Fruit fly (Drosophila melanogaster) whole organism, embryonic: ENCODE results near the gene CG9338.

Source experiments
- B-H1 ChIP-seq: fragments of 200-800 bp; sonication (Bioruptor generic); IDR thresholded peaks from 3 replicates; pipeline ENCODE4 v1.3.6; 2022; ENCODE audit warnings: missing biosample characterization, missing genetic modification characterization
- BtbVII ChIP-seq: fragments of 200-800 bp; sonication (Bioruptor generic); optimal IDR thresholded peaks from 3 replicates; lab custom pipeline; 2017; ENCODE audit warnings: missing biosample characterization, mild to moderate bottlenecking, missing genetic modification characterization
- CG10209 ChIP-seq: fragments of 200-800 bp; sonication (Bioruptor generic); optimal IDR thresholded peaks from 3 replicates; lab custom pipeline; 2017; ENCODE audit warnings: missing biosample characterization, mild to moderate bottlenecking, missing genetic modification characterization, missing genetic modification reagents
- CG11085 ChIP-seq: fragments of 200-800 bp; sonication (Bioruptor generic); IDR thresholded peaks from 2 replicates; pipeline ENCODE4 v1.3.6; 2022; ENCODE audit warnings: missing biosample characterization, missing genetic modification characterization
- CG11504 ChIP-seq: fragments of 200-800 bp; sonication (Bioruptor generic); optimal IDR thresholded peaks from 3 replicates; lab custom pipeline; 2019; ENCODE audit warnings: missing biosample characterization, mild to moderate bottlenecking, missing genetic modification characterization, moderate library complexity
- CG12744 ChIP-seq: fragments of 200-800 bp; sonication (Bioruptor generic); optimal IDR thresholded peaks from 2 replicates; lab custom pipeline; 2016; ENCODE audit warnings: missing biosample characterization, missing genetic modification characterization
- CG13424 ChIP-seq: fragments of 200-800 bp; sonication (Bioruptor generic); optimal IDR thresholded peaks from 2 replicates; lab custom pipeline; 2019; ENCODE audit warnings: missing biosample characterization, mild to moderate bottlenecking, missing genetic modification characterization, moderate library complexity
- CG13624 ChIP-seq: fragments of 200-800 bp; sonication (Bioruptor generic); optimal IDR thresholded peaks from 2 replicates; lab custom pipeline; 2016; ENCODE audit warnings: missing biosample characterization, missing genetic modification characterization
- CG17328 ChIP-seq: fragments of 200-800 bp; sonication (Bioruptor generic); IDR thresholded peaks from 2 replicates; pipeline ENCODE4 v1.3.6; 2022; ENCODE audit warnings: missing biosample characterization, missing genetic modification characterization
- CG1792 ChIP-seq: fragments of 200-800 bp; sonication (Bioruptor generic); optimal IDR thresholded peaks from 2 replicates; lab custom pipeline; 2016; ENCODE audit warnings: missing biosample characterization, missing genetic modification characterization
- CG18476 ChIP-seq: fragments of 200-800 bp; sonication (Bioruptor generic); optimal IDR thresholded peaks from 2 replicates; lab custom pipeline; 2016; ENCODE audit warnings: missing biosample characterization, mild to moderate bottlenecking, missing genetic modification characterization
- CG18619 ChIP-seq: fragments of 200-800 bp; sonication (Bioruptor generic); optimal IDR thresholded peaks from 3 replicates; lab custom pipeline; 2017; ENCODE audit warnings: missing biosample characterization, mild to moderate bottlenecking, missing genetic modification characterization
- CG2199 ChIP-seq: fragments of 200-800 bp; sonication (Bioruptor generic); IDR thresholded peaks from 3 replicates; pipeline ENCODE4 v1.3.6; 2022; ENCODE audit warnings: missing biosample characterization, missing genetic modification characterization
- CG31365 ChIP-seq: fragments of 200-800 bp; sonication (Bioruptor generic); optimal IDR thresholded peaks from 2 replicates; lab custom pipeline; 2018; ENCODE audit warnings: missing biosample characterization, mild to moderate bottlenecking, missing genetic modification characterization
- CG4282 ChIP-seq: fragments of 200-800 bp; sonication (Bioruptor generic); optimal IDR thresholded peaks from 2 replicates; lab custom pipeline; 2016; ENCODE audit warnings: missing biosample characterization, missing genetic modification characterization
- CG4707 ChIP-seq: fragments of 200-800 bp; sonication (Bioruptor generic); optimal IDR thresholded peaks from 2 replicates; lab custom pipeline; 2018; ENCODE audit warnings: missing biosample characterization, mild to moderate bottlenecking, missing genetic modification characterization, moderate library complexity
- CG5953 ChIP-seq: fragments of 200-800 bp; sonication (Bioruptor generic); IDR thresholded peaks from 2 replicates; pipeline ENCODE4 v1.3.6; 2022; ENCODE audit warnings: missing biosample characterization, missing genetic modification characterization
- CG7745 ChIP-seq: fragments of 200-800 bp; sonication (Bioruptor generic); optimal IDR thresholded peaks from 2 replicates; lab custom pipeline; 2018; ENCODE audit warnings: missing biosample characterization, mild to moderate bottlenecking, missing genetic modification characterization, moderate library complexity
- CG8765 ChIP-seq: fragments of 200-800 bp; sonication (Bioruptor generic); IDR thresholded peaks from 2 replicates; pipeline ENCODE4 v1.3.6; 2022; ENCODE audit warnings: missing biosample characterization, missing genetic modification characterization
- CG9437 ChIP-seq: fragments of 200-800 bp; sonication (Bioruptor generic); optimal IDR thresholded peaks from 2 replicates; lab custom pipeline; 2018; ENCODE audit warnings: missing biosample characterization, mild to moderate bottlenecking, missing genetic modification characterization
- CG9817 ChIP-seq: fragments of 200-800 bp; sonication (Bioruptor generic); optimal IDR thresholded peaks from 2 replicates; lab custom pipeline; 2018; ENCODE audit warnings: missing biosample characterization, mild to moderate bottlenecking, missing genetic modification characterization, moderate library complexity
- CrebB ChIP-seq: fragments of 200-800 bp; sonication (Bioruptor generic); optimal IDR thresholded peaks from 3 replicates; lab custom pipeline; 2018; ENCODE audit warnings: missing biosample characterization, mild to moderate bottlenecking, missing genetic modification characterization
- GATAe ChIP-seq: fragments of 200-800 bp; sonication (Bioruptor generic); conservative IDR thresholded peaks from 2 replicates; pipeline ENCODE4 v1.3.6; 2022; ENCODE audit warnings: missing biosample characterization, missing genetic modification characterization
- H2.0 ChIP-seq: fragments of 200-800 bp; sonication (Bioruptor generic); IDR thresholded peaks from 2 replicates; pipeline ENCODE4 v1.3.6; 2022; ENCODE audit warnings: missing biosample characterization, missing genetic modification characterization
- Hand ChIP-seq: fragments of 200-800 bp; sonication (Bioruptor generic); optimal IDR thresholded peaks from 2 replicates; lab custom pipeline; 2017; ENCODE audit warnings: mild to moderate bottlenecking, missing biosample characterization, missing genetic modification reagents, missing genetic modification characterization
- Hr78 ChIP-seq, 2 experiments: fragments of 200-800 bp in 1 of 2; fragments of >200 bp in 1 of 2; sonication (Bioruptor generic) in 1 of 2; optimal IDR thresholded peaks; 2 replicates each; lab custom pipeline; 2017 to 2019; ENCODE audit warnings: missing biosample characterization in 2 of 2, missing genetic modification characterization in 2 of 2, mild to moderate bottlenecking in 1 of 2, moderate library complexity in 1 of 2
- Hsf ChIP-seq: fragments of 200-800 bp; sonication (Bioruptor generic); optimal IDR thresholded peaks from 3 replicates; lab custom pipeline; 2016; ENCODE audit warnings: missing biosample characterization, missing genetic modification characterization
- Lhr ChIP-seq: fragments of 200-800 bp; sonication (Bioruptor generic); optimal IDR thresholded peaks from 3 replicates; lab custom pipeline; 2017; ENCODE audit warnings: mild to moderate bottlenecking, missing biosample characterization, missing genetic modification reagents, missing genetic modification characterization
- Oaz ChIP-seq: fragments of 200-800 bp; sonication (Bioruptor generic); IDR thresholded peaks from 2 replicates; pipeline ENCODE4 v1.3.6; 2022; ENCODE audit warnings: missing biosample characterization, missing genetic modification characterization
- Oli ChIP-seq: fragments of 200-800 bp; sonication (Bioruptor generic); optimal IDR thresholded peaks from 2 replicates; lab custom pipeline; 2018; ENCODE audit warnings: missing biosample characterization, mild to moderate bottlenecking, missing genetic modification characterization, moderate library complexity
- Poxn ChIP-seq: fragments of 200-800 bp; sonication (Bioruptor generic); IDR thresholded peaks from 2 replicates; pipeline ENCODE4 v1.3.6; 2022; ENCODE audit warnings: missing biosample characterization, missing genetic modification characterization
- Sry-β ChIP-seq: fragments of 200-800 bp; sonication (Bioruptor generic); optimal IDR thresholded peaks from 2 replicates; lab custom pipeline; 2018; ENCODE audit warnings: missing biosample characterization, mild to moderate bottlenecking, missing genetic modification characterization, moderate library complexity
- Stat92E ChIP-seq, 3 experiments: fragments of >200 bp in 2 of 3; fragments of 200-800 bp in 1 of 3; sonication (Bioruptor generic) in 1 of 3; optimal IDR thresholded peaks; 2 replicates each; lab custom pipeline; 2017 to 2019; ENCODE audit warnings: missing biosample characterization in 3 of 3, missing genetic modification characterization in 3 of 3, mild to moderate bottlenecking in 1 of 3, moderate library complexity in 1 of 3
- YL-1 ChIP-seq: fragments of 200-800 bp; sonication (Bioruptor generic); optimal IDR thresholded peaks from 3 replicates; lab custom pipeline; 2017; ENCODE audit warnings: missing biosample characterization, mild to moderate bottlenecking, missing genetic modification characterization
- chinmo ChIP-seq: fragments of 200-800 bp; sonication (Bioruptor generic); IDR thresholded peaks from 4 replicates; pipeline ENCODE4 v1.3.6; 2022; ENCODE audit warnings: missing biosample characterization, missing genetic modification characterization; ENCODE audit not compliant: partially characterized antibody
- dan ChIP-seq: fragments of 200-800 bp; sonication (Bioruptor generic); IDR thresholded peaks from 2 replicates; pipeline ENCODE4 v1.3.6; 2022; ENCODE audit warnings: missing biosample characterization, missing genetic modification characterization
- exex ChIP-seq: fragments of 200-800 bp; sonication (Bioruptor generic); optimal IDR thresholded peaks from 4 replicates; lab custom pipeline; 2018; ENCODE audit warnings: missing biosample characterization, mild to moderate bottlenecking, missing genetic modification characterization, moderate library complexity
- gce ChIP-seq: fragments of 200-800 bp; sonication (Bioruptor generic); IDR thresholded peaks from 3 replicates; pipeline ENCODE4 v1.3.6; 2022; ENCODE audit warnings: missing biosample characterization, missing genetic modification characterization
- gcm ChIP-seq: fragments of 200-800 bp; sonication (Bioruptor generic); optimal IDR thresholded peaks from 2 replicates; lab custom pipeline; 2019; ENCODE audit warnings: missing biosample characterization, mild to moderate bottlenecking, missing genetic modification characterization, moderate library complexity
- gem ChIP-seq: fragments of 200-800 bp; sonication (Bioruptor generic); optimal IDR thresholded peaks from 2 replicates; lab custom pipeline; 2019; ENCODE audit warnings: missing biosample characterization, mild to moderate bottlenecking, missing genetic modification characterization, moderate library complexity
- grn ChIP-seq: fragments of 200-800 bp; sonication (Bioruptor generic); optimal IDR thresholded peaks from 3 replicates; lab custom pipeline; 2017; ENCODE audit warnings: missing biosample characterization, missing genetic modification characterization
- kay ChIP-seq: fragments of 200-800 bp; sonication (Bioruptor generic); optimal IDR thresholded peaks from 2 replicates; lab custom pipeline; 2016; ENCODE audit warnings: missing biosample characterization, missing genetic modification characterization
- oc ChIP-seq: fragments of 200-800 bp; sonication (Bioruptor generic); optimal IDR thresholded peaks from 2 replicates; lab custom pipeline; 2018; ENCODE audit warnings: missing biosample characterization, mild to moderate bottlenecking, missing genetic modification characterization, moderate library complexity
- rib ChIP-seq: fragments of 200-800 bp; sonication (Bioruptor generic); IDR thresholded peaks from 2 replicates; pipeline ENCODE4 v1.3.6; 2022; ENCODE audit warnings: missing biosample characterization, missing genetic modification characterization
- schlank ChIP-seq: fragments of 200-800 bp; sonication (Bioruptor generic); optimal IDR thresholded peaks from 2 replicates; lab custom pipeline; 2018; ENCODE audit warnings: missing biosample characterization, mild to moderate bottlenecking, missing genetic modification characterization
- scrt ChIP-seq: fragments of 200-800 bp; sonication (Bioruptor generic); optimal IDR thresholded peaks from 2 replicates; lab custom pipeline; 2018; ENCODE audit warnings: missing biosample characterization, mild to moderate bottlenecking, missing genetic modification characterization, moderate library complexity
- sd ChIP-seq: fragments of 200-800 bp; sonication (Bioruptor generic); optimal IDR thresholded peaks from 3 replicates; lab custom pipeline; 2018; ENCODE audit warnings: missing biosample characterization, mild to moderate bottlenecking, missing genetic modification characterization, moderate library complexity
- tap ChIP-seq: fragments of 200-800 bp; optimal IDR thresholded peaks from 3 replicates; lab custom pipeline; 2019; ENCODE audit warnings: missing biosample characterization, mild to moderate bottlenecking, missing genetic modification characterization, moderate library complexity
- unc-4 ChIP-seq: fragments of 200-800 bp; sonication (Bioruptor generic); IDR thresholded peaks from 2 replicates; pipeline ENCODE4 v1.3.6; 2022; ENCODE audit warnings: missing biosample characterization, missing genetic modification characterization; ENCODE audit not compliant: partially characterized antibody

The CG9338 gene

dm6 chr2L:20896681-20897341, 31.8 kb downstream of the CG9338 start (continued):
- TF ChIP-seq kay (GFP tag; lab: Kevin White, UChicago) (peak; percentile 7), CG1792 (peak; percentile 26), CG18619 (GFP tag; lab: Kevin White, UChicago) (peak; percentile 42), Oli (tag; lab: Kevin White, UChicago) (no peak), CG13424 (tag; lab: Kevin White, UChicago) (peak; percentile 62), B-H1 (no peak; the same call in 2 of the 3 replicates), CG18476 (GFP tag; lab: Kevin White, UChicago) (peak; percentile 11), grn (GFP tag; lab: Kevin White, UChicago) (peak; percentile 61), CG11504 (peak; percentile 10), Lhr (GFP tag; lab: Kevin White, UChicago) (peak; percentile 63), CG5953 (GFP tag; lab: Robert Waterston, UW) (peak; percentile 60), CG13624 (no peak), Oaz (GFP tag; lab: Robert Waterston, UW) (no peak), H2.0 (GFP tag; lab: Robert Waterston, UW) (no peak), oc (tag; lab: Kevin White, UChicago) (peak; percentile 56), CG9817 (no peak), tap (peak; percentile 42), Sry-β (peak; percentile 37), scrt (peak; percentile 44), schlank (tag; lab: Kevin White, UChicago) (peak; percentile 15), rib (GFP tag; lab: Robert Waterston, UW) (no peak), Hsf (GFP tag; lab: Kevin White, UChicago) (no peak), dan (no peak), BtbVII (peak; percentile 37), gce (GFP tag; lab: Robert Waterston, UW) (peak; percentile 72; the same call in 2 of the 3 replicates), gem (tag; lab: Kevin White, UChicago) (peak; percentile 37), Poxn (no peak), CG4707 (GFP tag; lab: Kevin White, UChicago) (peak; percentile 89), CG17328 (GFP tag; lab: Robert Waterston, UW) (no peak), CG8765 (GFP tag; lab: Robert Waterston, UW) (no peak), Hand (no peak), CG7745 (tag; lab: Kevin White, UChicago) (no peak), CG31365 (peak; percentile 43), sd (tag; lab: Kevin White, UChicago) (peak; percentile 52), CG2199 (GFP tag; lab: Robert Waterston, UW) (no peak; the same call in 2 of the 3 replicates), CG12744 (GFP tag; lab: Kevin White, UChicago) (peak; percentile 12), YL-1 (GFP tag; lab: Kevin White, UChicago) (peak; percentile 22), gcm (GFP tag; lab: Kevin White, UChicago) (peak; percentile 59), CG10209 (GFP tag; lab: Kevin White, UChicago) (peak; percentile 27), GATAe (GFP tag; lab: Robert Waterston, UW) (no peak), chinmo (GFP tag; lab: Robert Waterston, UW) (no peak), exex (peak; percentile 51), Hr78 (GFP tag; optimal IDR thresholded peaks at IDR 0.05; lab: Kevin White, UChicago) (peak in 1 of 2 experiments; percentile 75), CG4282 (GFP tag; lab: Kevin White, UChicago) (no peak), Stat92E (GFP tag; optimal IDR thresholded peaks at IDR 0.05; lab: Kevin White, UChicago) (no peak), CrebB (tag; lab: Kevin White, UChicago) (peak; percentile 69), CG11085 (GFP tag; lab: Robert Waterston, UW) (no peak), unc-4 (GFP tag; lab: Robert Waterston, UW) (no peak), CG9437 (GFP tag; lab: Kevin White, UChicago) (no peak)
